Fruit fly (Drosophila melanogaster): ENCODE results near the gene CG11626.

The CG11626 gene

dm6 chr3R:19460409-19461217 is 51.9 kb downstream of the CG11626 start, which contains the start of gene Dys (continued):
- TF ChIP-seq sd (tag; optimal IDR thresholded peaks at IDR 0.05) (peak; percentile 75), Sry-β (GFP tag; optimal IDR thresholded peaks at IDR 0.05) (no peak), CG6854 (GFP tag; optimal IDR thresholded peaks at IDR 0.05) (peak; percentile 65), ab (GFP tag; optimal IDR thresholded peaks at IDR 0.05) (peak; percentile 58), Mad (GFP tag; optimal IDR thresholded peaks at IDR 0.05) (peak; percentile 59), CG6813 (GFP tag; optimal IDR thresholded peaks at IDR 0.05) (peak; percentile 84), CG10321 (GFP tag; IDR thresholded peaks at IDR 0.05) (no peak), Atf-2 (GFP tag; optimal IDR thresholded peaks at IDR 0.05) (peak; percentile 67), Eip74EF (GFP tag; optimal IDR thresholded peaks at IDR 0.05) (peak in 1 of 2 experiments; percentile 84), bigmax (GFP tag; optimal IDR thresholded peaks at IDR 0.05) (no peak), Bteb2 (GFP tag; optimal IDR thresholded peaks at IDR 0.05) (peak; percentile 77), CG9817 (tag; optimal IDR thresholded peaks at IDR 0.05) (peak; percentile 84), bcd (GFP tag; optimal IDR thresholded peaks at IDR 0.05) (peak; percentile 86), CG10147 (GFP tag; optimal IDR thresholded peaks at IDR 0.05) (peak; percentile 75), sr (GFP tag; IDR thresholded peaks at IDR 0.05) (no peak; the same call in 2 of the 3 replicates), CG8765 (GFP tag; IDR thresholded peaks at IDR 0.05) (no peak), CG10209 (GFP tag; optimal IDR thresholded peaks at IDR 0.05) (peak; percentile 89), CG14667 (GFP tag; IDR thresholded peaks at IDR 0.05) (peak; percentile 79), Dip2 (GFP tag; IDR thresholded peaks at IDR 0.05) (no peak), GATAe (GFP tag; conservative IDR thresholded peaks at IDR 0.05) (peak; percentile 73; the same call in 1 of the 2 replicates), CG17186 (GFP tag; optimal IDR thresholded peaks at IDR 0.05) (no peak), tin (GFP tag; optimal IDR thresholded peaks at IDR 0.05) (peak; percentile 80), twi (tag; optimal IDR thresholded peaks at IDR 0.05) (no peak), dan (GFP tag; IDR thresholded peaks at IDR 0.05) (0 out of 2 replicates have a peak, but pooled peaks have one; percentile 35), CG3847 (GFP tag; IDR thresholded peaks at IDR 0.05) (no peak; the same call in 1 of the 2 replicates), Fer2 (tag; optimal IDR thresholded peaks at IDR 0.05) (peak; percentile 84), CG9876 (GFP tag; optimal IDR thresholded peaks at IDR 0.05) (peak; percentile 34), dimm (GFP tag; IDR thresholded peaks at IDR 0.05) (peak; percentile 40; the same call in 1 of the 2 replicates), amos (GFP tag; IDR thresholded peaks at IDR 0.05; ENCODE audit: partially characterized antibody) (no peak), bowl (GFP tag; IDR thresholded peaks at IDR 0.05) (peak; percentile 67; the same call in 1 of the 2 replicates), mirr (GFP tag; optimal IDR thresholded peaks at IDR 0.05) (peak; percentile 66), wek (GFP tag; optimal IDR thresholded peaks at IDR 0.05) (no peak), Dbx (GFP tag; IDR thresholded peaks at IDR 0.05) (no peak; the same call in 1 of the 3 replicates), Gsc (GFP tag; IDR thresholded peaks at IDR 0.05) (no peak), Bdp1 (GFP tag; optimal IDR thresholded peaks at IDR 0.05) (peak; percentile 62), CG12219 (GFP tag; optimal IDR thresholded peaks at IDR 0.05) (peak; percentile 80), Sry-δ (GFP tag; optimal IDR thresholded peaks at IDR 0.05) (peak; percentile 48), Gug (GFP tag; IDR thresholded peaks at IDR 0.05) (peak; percentile 65), scrt (GFP tag; optimal IDR thresholded peaks at IDR 0.05) (peak; percentile 80), zfh2 (GFP tag; optimal IDR thresholded peaks at IDR 0.05) (peak; percentile 73), CG11504 (tag; optimal IDR thresholded peaks at IDR 0.05) (peak; percentile 92), zfh1 (GFP tag; IDR thresholded peaks at IDR 0.05) (peak; percentile 86), Sox102F (GFP tag; optimal IDR thresholded peaks at IDR 0.05) (peak; percentile 92), CG30020 (tag; optimal IDR thresholded peaks at IDR 0.05) (no peak), CG15696 (tag; optimal IDR thresholded peaks at IDR 0.05) (peak; percentile 75), nerfin-2 (GFP tag; IDR thresholded peaks at IDR 0.05; ENCODE audit: partially characterized antibody) (no peak), CG4854 (GFP tag; optimal IDR thresholded peaks at IDR 0.05) (peak; percentile 62), CG8089 (GFP tag; optimal IDR thresholded peaks at IDR 0.05) (peak; percentile 65)
